Worm (Caenorhabditis elegans) whole organism, L4/young adult: Measurements from ENCODE around the gene tag-77.

Experiments used
- dao-5 ChIP-seq: sonication (generic microtip); optimal IDR thresholded peaks from 2 replicates; lab custom pipeline; 2016; ENCODE audit warnings: missing genotype, missing genetic modification characterization, moderate library complexity, missing compliant biosample characterization
- him-1 ChIP-seq: sonication (generic microtip); optimal IDR thresholded peaks from 2 replicates; lab custom pipeline; 2016; ENCODE audit warnings: missing genotype, missing genetic modification reagents, missing genetic modification characterization, missing compliant biosample characterization

- TF ChIP-seq dao-5 (tag; lab: Kevin White, UChicago) (no peak), him-1 (tag; lab: Kevin White, UChicago) (no peak)
Observed at ce11 chrIV:8519949-8520348, 9.6 kb upstream of the tag-77 start.
